Fruit fly (Drosophila melanogaster) whole organism, embryonic: ENCODE results near the gene nmo.

ENCODE experiments used
- Adf1 ChIP-seq: fragments of 200-800 bp; sonication (Bioruptor generic); IDR thresholded peaks from 2 replicates; pipeline ENCODE4 v1.3.6; 2022; ENCODE audit warnings: missing biosample characterization, missing genetic modification characterization
- CG1024 ChIP-seq: fragments of 200-800 bp; sonication (Bioruptor generic); IDR thresholded peaks from 2 replicates; pipeline ENCODE4 v1.3.6; 2022; ENCODE audit warnings: missing biosample characterization, missing genetic modification characterization
- CG10267 ChIP-seq: fragments of 200-800 bp; sonication (Bioruptor generic); optimal IDR thresholded peaks from 2 replicates; lab custom pipeline; 2018; ENCODE audit warnings: missing biosample characterization, mild to moderate bottlenecking, missing genetic modification characterization, moderate library complexity
- CG10654 ChIP-seq: fragments of 200-800 bp; sonication (Bioruptor generic); optimal IDR thresholded peaks from 2 replicates; lab custom pipeline; 2016; ENCODE audit warnings: missing biosample characterization, missing genetic modification characterization
- CG10959 ChIP-seq: fragments of 200-800 bp; sonication (Bioruptor generic); IDR thresholded peaks from 2 replicates; pipeline ENCODE4 v1.3.6; 2022; ENCODE audit warnings: missing biosample characterization, missing genetic modification characterization
- CG11093 ChIP-seq: fragments of 200-800 bp; sonication (Bioruptor generic); IDR thresholded peaks from 3 replicates; pipeline ENCODE4 v1.3.6; 2022; ENCODE audit warnings: missing biosample characterization, missing genetic modification characterization
- CG11398 ChIP-seq: fragments of 200-800 bp; sonication (Bioruptor generic); optimal IDR thresholded peaks from 2 replicates; lab custom pipeline; 2016; ENCODE audit warnings: missing biosample characterization, missing genetic modification characterization
- CG13624 ChIP-seq: fragments of 200-800 bp; sonication (Bioruptor generic); optimal IDR thresholded peaks from 2 replicates; lab custom pipeline; 2016; ENCODE audit warnings: missing biosample characterization, missing genetic modification characterization
- CG14014 ChIP-seq: fragments of 200-800 bp; sonication (Bioruptor generic); IDR thresholded peaks from 2 replicates; pipeline ENCODE4 v1.3.6; 2022; ENCODE audit warnings: missing biosample characterization, missing genetic modification characterization
- CG16863 ChIP-seq: fragments of 200-800 bp; sonication (Bioruptor generic); optimal IDR thresholded peaks from 3 replicates; lab custom pipeline; 2016; ENCODE audit warnings: missing biosample characterization, missing genetic modification characterization
- CG17328 ChIP-seq: fragments of 200-800 bp; sonication (Bioruptor generic); IDR thresholded peaks from 2 replicates; pipeline ENCODE4 v1.3.6; 2022; ENCODE audit warnings: missing biosample characterization, missing genetic modification characterization
- CG2199 ChIP-seq: fragments of 200-800 bp; sonication (Bioruptor generic); IDR thresholded peaks from 3 replicates; pipeline ENCODE4 v1.3.6; 2022; ENCODE audit warnings: missing biosample characterization, missing genetic modification characterization
- CG6689 ChIP-seq: fragments of 200-800 bp; sonication (Bioruptor generic); IDR thresholded peaks from 2 replicates; pipeline ENCODE4 v1.3.6; 2022; ENCODE audit warnings: missing biosample characterization, missing genetic modification characterization
- CG7839 ChIP-seq: fragments of 200-800 bp; sonication (Bioruptor generic); optimal IDR thresholded peaks from 3 replicates; lab custom pipeline; 2018; ENCODE audit warnings: missing biosample characterization, mild to moderate bottlenecking, missing genetic modification characterization, moderate library complexity
- CG7987 ChIP-seq: fragments of 200-800 bp; sonication (Bioruptor generic); optimal IDR thresholded peaks from 2 replicates; lab custom pipeline; 2018; ENCODE audit warnings: missing biosample characterization, mild to moderate bottlenecking, missing genetic modification characterization, moderate library complexity
- E2f1 ChIP-seq: fragments of 200-800 bp; sonication (Bioruptor generic); IDR thresholded peaks from 2 replicates; pipeline ENCODE4 v1.3.6; 2022; ENCODE audit warnings: missing biosample characterization, missing genetic modification characterization
- GATAe ChIP-seq: fragments of 200-800 bp; sonication (Bioruptor generic); conservative IDR thresholded peaks from 2 replicates; pipeline ENCODE4 v1.3.6; 2022; ENCODE audit warnings: missing biosample characterization, missing genetic modification characterization
- HLH54F ChIP-seq: fragments of 200-800 bp; sonication (Bioruptor generic); optimal IDR thresholded peaks from 3 replicates; lab custom pipeline; 2016; ENCODE audit warnings: missing biosample characterization, missing genetic modification characterization
- Hr51 ChIP-seq, 2 experiments: fragments of 200-800 bp; sonication (Bioruptor generic); optimal IDR thresholded peaks; 2 replicates in 1 of 2; 3 replicates in 1 of 2; lab custom pipeline; 2016 to 2018; ENCODE audit warnings: missing biosample characterization in 2 of 2, missing genetic modification characterization in 2 of 2, mild to moderate bottlenecking in 1 of 2, moderate library complexity in 1 of 2
- NfI ChIP-seq: fragments of 200-800 bp; sonication (Bioruptor generic); optimal IDR thresholded peaks from 3 replicates; lab custom pipeline; 2018; ENCODE audit warnings: missing biosample characterization, mild to moderate bottlenecking, missing genetic modification characterization, moderate library complexity
- Vsx1 ChIP-seq: fragments of 200-800 bp; sonication (Bioruptor generic); optimal IDR thresholded peaks from 2 replicates; lab custom pipeline; 2017; ENCODE audit warnings: missing biosample characterization, mild to moderate bottlenecking, missing genetic modification characterization, missing genetic modification reagents
- cato ChIP-seq: fragments of 200-800 bp; sonication (Bioruptor generic); optimal IDR thresholded peaks from 2 replicates; lab custom pipeline; 2016; ENCODE audit warnings: missing biosample characterization, missing genetic modification characterization, borderline replicate concordance
- crol ChIP-seq: fragments of 200-800 bp; sonication (Bioruptor generic); IDR thresholded peaks from 2 replicates; pipeline ENCODE4 v1.3.6; 2022; ENCODE audit warnings: missing biosample characterization, missing genetic modification characterization
- exex ChIP-seq: fragments of 200-800 bp; sonication (Bioruptor generic); optimal IDR thresholded peaks from 4 replicates; lab custom pipeline; 2018; ENCODE audit warnings: missing biosample characterization, mild to moderate bottlenecking, missing genetic modification characterization, moderate library complexity
- fd3F ChIP-seq: fragments of 200-800 bp; sonication (Bioruptor generic); optimal IDR thresholded peaks from 2 replicates; lab custom pipeline; 2018; ENCODE audit warnings: missing biosample characterization, mild to moderate bottlenecking, missing genetic modification characterization, moderate library complexity
- hkb ChIP-seq, 2 experiments: fragments of 200-800 bp in 1 of 2; fragments of >200 bp in 1 of 2; sonication (Bioruptor generic) in 1 of 2; IDR thresholded peaks in 1 of 2; optimal IDR thresholded peaks in 1 of 2; 2 replicates each; pipeline versions ENCODE4 v1.3.6 to Lab custom; 2017 to 2022; ENCODE audit warnings: missing biosample characterization in 1 of 2, missing genetic modification characterization in 1 of 2
- ind ChIP-seq: fragments of 200-800 bp; sonication (Bioruptor generic); optimal IDR thresholded peaks from 3 replicates; lab custom pipeline; 2016; ENCODE audit warnings: missing biosample characterization, missing genetic modification characterization
- lab ChIP-seq: fragments of 200-800 bp; sonication (Bioruptor generic); optimal IDR thresholded peaks from 3 replicates; lab custom pipeline; 2017; ENCODE audit warnings: missing biosample characterization, missing genetic modification characterization, mild to moderate bottlenecking, moderate library complexity, missing genetic modification reagents
- luna ChIP-seq: fragments of 200-800 bp; sonication (Bioruptor generic); optimal IDR thresholded peaks from 2 replicates; lab custom pipeline; 2016; ENCODE audit warnings: missing biosample characterization, missing genetic modification characterization
- mirr ChIP-seq: fragments of 200-800 bp; sonication (Bioruptor generic); optimal IDR thresholded peaks from 3 replicates; lab custom pipeline; 2018; ENCODE audit warnings: missing biosample characterization, mild to moderate bottlenecking, missing genetic modification characterization
- sd ChIP-seq: fragments of 200-800 bp; sonication (Bioruptor generic); optimal IDR thresholded peaks from 3 replicates; lab custom pipeline; 2018; ENCODE audit warnings: missing biosample characterization, mild to moderate bottlenecking, missing genetic modification characterization, moderate library complexity
- sr ChIP-seq: fragments of 200-800 bp; sonication (Bioruptor generic); IDR thresholded peaks from 3 replicates; pipeline ENCODE4 v1.3.6; 2022; ENCODE audit warnings: missing biosample characterization, missing genetic modification characterization
- sug ChIP-seq: fragments of 200-800 bp; optimal IDR thresholded peaks from 2 replicates; lab custom pipeline; 2019; ENCODE audit warnings: missing biosample characterization, mild to moderate bottlenecking, missing genetic modification characterization, moderate library complexity
- zfh2 ChIP-seq: fragments of 200-800 bp; sonication (Bioruptor generic); optimal IDR thresholded peaks from 2 replicates; lab custom pipeline; 2016; ENCODE audit warnings: missing biosample characterization, missing genetic modification characterization

Gene nmo

dm6 chr3L:8097101-8097500, 118.3 kb downstream of the nmo start (continued):
- TF ChIP-seq crol (GFP tag; lab: Robert Waterston, UW): peak; percentile 28; the same call in 1 of the 2 replicates
- TF ChIP-seq sug: peak; percentile 91
- no peak for TF ChIP-seq cato (GFP tag; lab: Kevin White, UChicago)
- no peak for TF ChIP-seq Hr51 (GFP tag; optimal IDR thresholded peaks at IDR 0.05; lab: Kevin White, UChicago)
- TF ChIP-seq CG13624 (GFP tag; lab: Kevin White, UChicago): no peak
- no peak for TF ChIP-seq CG10959 (GFP tag; lab: Robert Waterston, UW)
- no peak for TF ChIP-seq NfI (GFP tag; lab: Kevin White, UChicago)
- no peak for TF ChIP-seq CG2199 (GFP tag; lab: Robert Waterston, UW)
- TF ChIP-seq ind (GFP tag; lab: Kevin White, UChicago): no peak
- TF ChIP-seq HLH54F (GFP tag; lab: Kevin White, UChicago): no peak
- TF ChIP-seq CG10267 (tag; lab: Kevin White, UChicago): no peak
- TF ChIP-seq GATAe (GFP tag; lab: Robert Waterston, UW): peak; percentile 28; the same call in 1 of the 2 replicates
- no peak for TF ChIP-seq CG7839 (tag; lab: Kevin White, UChicago)
- TF ChIP-seq hkb (optimal IDR thresholded peaks at IDR 0.05; lab: Kevin White, UChicago): no peak
- TF ChIP-seq hkb (GFP tag; IDR thresholded peaks at IDR 0.05; lab: Robert Waterston, UW): no peak
- peak; percentile 64 for TF ChIP-seq mirr (GFP tag; lab: Kevin White, UChicago)
- no peak for TF ChIP-seq CG17328 (GFP tag; lab: Robert Waterston, UW)
- no peak for TF ChIP-seq CG6689 (GFP tag; lab: Robert Waterston, UW)
- TF ChIP-seq CG1024 (GFP tag; lab: Robert Waterston, UW): no peak
- TF ChIP-seq CG11398 (GFP tag; lab: Kevin White, UChicago): no peak
- no peak for TF ChIP-seq CG16863 (GFP tag; lab: Kevin White, UChicago)
- peak; percentile 74 for TF ChIP-seq exex
- peak; percentile 11 for TF ChIP-seq lab (GFP tag; lab: Kevin White, UChicago)
- TF ChIP-seq Vsx1 (GFP tag; lab: Kevin White, UChicago): no peak
- TF ChIP-seq CG10654 (GFP tag; lab: Kevin White, UChicago): no peak
- TF ChIP-seq CG11093: no peak
- no peak for TF ChIP-seq E2f1
- TF ChIP-seq zfh2 (GFP tag; lab: Kevin White, UChicago): no peak
- TF ChIP-seq fd3F (GFP tag; lab: Kevin White, UChicago): no peak
- TF ChIP-seq Adf1: no peak
- TF ChIP-seq sd (tag; lab: Kevin White, UChicago): peak; percentile 65
- TF ChIP-seq sr (GFP tag; lab: Robert Waterston, UW): 0 out of 3 replicates have a peak, but pooled peaks have one; percentile 19
- TF ChIP-seq luna (GFP tag; lab: Kevin White, UChicago): no peak
- no peak for TF ChIP-seq CG14014 (GFP tag; lab: Robert Waterston, UW)
- TF ChIP-seq CG7987: no peak
